Worm (Caenorhabditis elegans): Measurements from ENCODE around the gene srab-14.

- TF ChIP-seq T22C8.4 (GFP tag; IDR thresholded peaks at IDR 0.05) (no peak), ztf-23 (GFP tag; IDR thresholded peaks at IDR 0.05) (no peak), ztf-29 (GFP tag; IDR thresholded peaks at IDR 0.05) (no peak), cog-1 (tag; optimal IDR thresholded peaks at IDR 0.05) (no peak), tab-1 (GFP tag; IDR thresholded peaks at IDR 0.05) (no peak), med-1 (GFP tag; optimal IDR thresholded peaks at IDR 0.05; ENCODE audit: insufficient read depth) (no peak), flt-1 (GFP tag; IDR thresholded peaks at IDR 0.05) (no peak)
Measured at ce11 chrII:7549035-7549434, 49.7 kb upstream of the srab-14 start, which contains the start of gene tph-1.

Data from whole organism, midembryonic.